Fruit fly (Drosophila melanogaster) whole organism, prepupa: ENCODE results near the gene CG6678.

Experiments
- CG6276 ChIP-seq: fragments of 200-800 bp; sonication (Bioruptor generic); optimal IDR thresholded peaks from 2 replicates; lab custom pipeline; 2017; ENCODE audit warnings: missing biosample characterization, mild to moderate bottlenecking, missing genetic modification characterization
- Sox14 ChIP-seq: fragments of 200-800 bp; sonication (Bioruptor generic); optimal IDR thresholded peaks from 3 replicates; lab custom pipeline; 2016; ENCODE audit warnings: missing biosample characterization, missing genetic modification characterization

DNA sequence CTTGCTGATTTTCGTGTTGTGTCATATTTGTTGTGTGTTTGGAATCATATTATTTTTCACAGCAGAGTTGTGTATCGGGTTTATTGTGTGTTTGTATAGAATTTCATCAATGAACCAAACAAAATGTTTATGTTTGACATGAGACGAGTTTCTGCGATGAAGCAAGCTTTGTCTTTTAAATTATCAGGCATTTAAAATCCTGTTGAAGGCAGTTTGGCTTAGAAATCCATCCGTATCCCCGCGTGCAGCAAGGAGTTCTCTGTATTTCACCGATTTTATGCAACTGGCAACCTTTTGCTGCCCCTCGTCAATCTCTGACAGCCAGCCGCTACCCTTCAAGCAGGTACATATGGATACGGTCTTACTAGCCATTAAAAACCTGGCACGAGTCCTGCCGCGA, 19.0 kb upstream of the CG6678 start, which contains the start of the genes CG6569 and Cby:
- TF ChIP-seq CG6276 (GFP tag; lab: Kevin White, UChicago) (no peak), Sox14 (no peak)
